Worm (Caenorhabditis elegans): Measurements from ENCODE around the gene nas-4.

nas-4 gene

DNA sequence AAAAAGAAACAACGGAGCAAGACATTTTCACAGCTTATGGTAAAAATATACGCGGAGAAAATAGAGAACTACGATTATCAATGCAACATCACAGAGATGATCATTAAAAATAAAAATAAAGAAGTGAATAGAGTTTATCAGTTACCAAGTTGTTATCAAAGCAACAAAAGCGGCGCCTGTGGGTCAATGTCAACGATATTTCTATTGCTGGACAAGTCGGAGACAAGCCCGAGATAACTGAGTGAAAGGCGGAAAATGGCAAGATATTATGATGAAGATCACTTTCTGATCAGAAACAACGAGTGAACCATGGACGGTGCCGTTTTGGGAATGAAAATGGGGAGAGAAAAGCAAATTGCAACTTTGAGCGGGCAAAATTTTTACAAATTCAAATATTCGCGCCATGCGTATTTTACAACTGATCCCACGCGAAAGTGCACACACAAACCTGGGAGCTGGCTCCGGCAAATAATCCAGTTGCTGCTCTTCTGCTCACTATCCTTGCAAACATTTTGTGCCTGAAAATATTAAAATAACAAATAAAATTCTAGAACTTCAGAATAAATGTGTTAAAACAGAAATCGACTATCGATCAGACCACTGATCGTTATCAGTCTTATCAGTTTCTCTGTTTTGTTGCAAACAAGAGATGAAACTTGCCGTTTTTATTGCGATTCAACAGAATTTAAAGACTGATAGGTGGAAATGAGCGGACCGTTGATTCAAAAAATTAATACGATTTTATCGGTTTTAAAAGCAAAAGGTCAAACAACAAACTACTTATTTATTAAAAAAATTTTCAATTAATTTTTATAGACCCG, 27.1 kb upstream of the nas-4 start, which contains the start of gene mel-32:
Gene mel-32 (minus strand): TSS at position 696 of the 821 bp plus-strand sequence.
- peak; percentile 67 for TF ChIP-seq pqm-1 (tag; optimal IDR thresholded peaks at IDR 0.05)
- TF ChIP-seq pha-4 (tag; optimal IDR thresholded peaks at IDR 0.05): peak; percentile 48
- peak; percentile 15 for TF ChIP-seq ceh-28 (tag; optimal IDR thresholded peaks at IDR 0.05)
- peak; percentile 84 for TF ChIP-seq elt-2 (tag; optimal IDR thresholded peaks at IDR 0.05)
- TF ChIP-seq lin-15B (tag; optimal IDR thresholded peaks at IDR 0.05): peak; percentile 16
- no peak for TF ChIP-seq fos-1 (tag; optimal IDR thresholded peaks at IDR 0.05)
- peak; percentile 22 for TF ChIP-seq ama-1 (optimal IDR thresholded peaks at IDR 0.05)
- no peak for TF ChIP-seq ztf-11 (tag; optimal IDR thresholded peaks at IDR 0.05)

DNA sequence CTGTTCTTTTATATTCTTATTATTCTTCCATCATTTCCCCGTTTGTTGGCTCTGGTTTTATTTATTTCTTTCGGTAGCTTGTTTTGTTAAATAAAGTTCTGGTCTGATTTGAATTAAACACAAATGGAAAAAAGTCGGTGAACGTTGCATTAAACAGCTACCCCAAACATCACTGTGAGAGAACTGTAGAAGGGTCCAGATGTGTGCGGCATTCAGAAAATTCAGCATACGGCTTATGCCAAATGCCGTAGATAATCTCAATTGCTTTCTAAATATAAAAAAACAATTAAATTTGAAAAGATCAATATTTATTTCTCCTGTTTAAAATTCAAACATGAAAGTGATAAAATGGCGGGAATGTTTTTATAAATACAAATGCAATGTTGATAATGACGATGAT, 24.4 kb upstream of the nas-4 start:
- TF ChIP-seq lsy-12 (tag; optimal IDR thresholded peaks at IDR 0.05) (no peak), R02D3.7 (tag; optimal IDR thresholded peaks at IDR 0.05) (no peak), hmg-11 (tag; optimal IDR thresholded peaks at IDR 0.05) (no peak), ZK546.5 (tag; optimal IDR thresholded peaks at IDR 0.05) (no peak), nhr-23 (tag; optimal IDR thresholded peaks at IDR 0.05) (no peak), elt-2 (tag; optimal IDR thresholded peaks at IDR 0.05) (no peak), fkh-2 (tag; optimal IDR thresholded peaks at IDR 0.05) (no peak), nhr-11 (tag; optimal IDR thresholded peaks at IDR 0.05) (no peak), nhr-76 (tag; optimal IDR thresholded peaks at IDR 0.05) (no peak)

DNA sequence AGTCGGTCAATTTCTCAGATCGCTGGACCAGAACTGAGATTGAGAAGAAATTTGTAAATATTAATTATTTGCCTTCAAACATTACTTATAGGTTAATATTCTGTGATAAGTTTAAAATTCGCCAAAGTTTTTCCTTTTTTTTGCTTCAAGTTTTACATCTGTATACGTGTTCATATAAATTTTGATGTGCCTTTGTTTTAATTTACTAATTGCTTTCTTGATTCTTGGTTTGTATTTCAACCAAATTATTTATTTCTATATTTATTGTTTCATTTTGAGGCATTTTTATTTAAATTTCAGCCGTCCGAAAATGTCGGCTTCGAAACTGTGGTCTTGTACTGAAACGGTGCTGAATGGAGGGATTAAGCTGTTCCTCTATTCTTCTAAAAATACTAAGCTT, 20.9 kb upstream of the nas-4 start, which contains the start of gene C05D11.1:
Gene C05D11.1 (plus strand): TSS at position 301 of the 400 bp plus-strand sequence.
- no peak for TF ChIP-seq ZK546.5 (tag; optimal IDR thresholded peaks at IDR 0.05)
- TF ChIP-seq elt-2 (tag; optimal IDR thresholded peaks at IDR 0.05): no peak

DNA sequence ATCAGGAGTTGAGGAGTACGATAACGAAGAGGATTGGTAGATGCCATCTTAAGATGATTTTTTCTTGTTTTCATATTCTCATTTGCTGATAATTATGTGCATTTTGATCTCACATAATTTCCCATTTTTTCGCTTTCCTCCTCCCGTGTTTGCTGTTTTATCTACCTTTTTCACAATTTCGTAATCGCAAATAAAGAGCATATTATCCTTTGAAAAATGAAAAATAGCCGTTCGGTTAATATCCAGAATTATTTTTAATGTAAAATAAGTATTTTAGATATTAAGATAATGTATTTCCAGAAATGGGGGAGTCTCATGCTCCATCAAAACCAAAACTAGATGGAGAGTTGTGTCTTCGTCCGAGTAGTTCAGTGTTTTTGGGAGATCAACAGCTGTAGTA, 17.5 kb upstream of the nas-4 start, which contains the start of gene vps-16:
Gene vps-16 (plus strand): TSS at position 301 of the 400 bp plus-strand sequence.
- no peak for TF ChIP-seq nhr-67 (tag; optimal IDR thresholded peaks at IDR 0.05)
- no peak for TF ChIP-seq elt-2 (tag; optimal IDR thresholded peaks at IDR 0.05)
- no peak for TF ChIP-seq nhr-43 (tag; optimal IDR thresholded peaks at IDR 0.05; ENCODE audit: poor library complexity, severe bottlenecking)
- no peak for TF ChIP-seq elt-3 (tag; optimal IDR thresholded peaks at IDR 0.05)
- TF ChIP-seq mdl-1 (tag; optimal IDR thresholded peaks at IDR 0.05): no peak
- no peak for TF ChIP-seq fkh-10 (GFP tag; optimal IDR thresholded peaks at IDR 0.05)
- no peak for TF ChIP-seq ceh-82 (tag; optimal IDR thresholded peaks at IDR 0.05)
- no peak for TF ChIP-seq snpc-4 (tag; optimal IDR thresholded peaks at IDR 0.05)

DNA sequence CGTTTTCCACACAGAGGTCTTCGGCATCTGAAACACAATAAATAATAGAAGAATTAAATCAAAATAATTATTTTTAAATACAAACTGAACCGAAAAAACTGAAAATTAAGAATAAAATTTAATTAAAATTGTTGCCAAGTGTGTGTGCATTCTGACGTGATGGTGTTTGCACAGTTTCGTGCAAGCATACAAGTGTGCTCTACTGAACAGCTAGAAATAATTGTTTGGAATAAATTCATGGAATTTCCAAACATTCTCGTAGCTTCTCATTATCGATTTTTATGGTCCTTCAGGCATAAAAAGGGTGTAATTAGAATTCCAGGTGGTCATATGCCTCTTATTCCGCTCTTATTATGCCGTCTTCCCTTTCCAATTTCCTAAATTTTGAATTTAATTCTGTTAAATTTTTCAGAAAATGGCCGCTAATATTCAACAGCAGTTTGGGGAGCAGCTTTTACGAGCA, 16.3 kb upstream of the nas-4 start, which contains the start of the genes mrps-17 and txdc-9:
Gene mrps-17 (minus strand): TSS at position 33 of the 463 bp plus-strand sequence.
Gene txdc-9 (plus strand): TSS at position 413 of the 463 bp plus-strand sequence.
- TF ChIP-seq lsy-12 (tag; optimal IDR thresholded peaks at IDR 0.05) (peak; percentile 14), eor-1 (tag; optimal IDR thresholded peaks at IDR 0.05) (no peak), elt-1 (tag; optimal IDR thresholded peaks at IDR 0.05) (no peak), nhr-76 (tag; optimal IDR thresholded peaks at IDR 0.05) (no peak), ztf-11 (tag; optimal IDR thresholded peaks at IDR 0.05) (no peak), nhr-237 (tag; optimal IDR thresholded peaks at IDR 0.05) (no peak), egl-5 (tag; optimal IDR thresholded peaks at IDR 0.05) (peak; percentile 74), elt-2 (tag; optimal IDR thresholded peaks at IDR 0.05) (peak; percentile 33), egl-27 (tag; optimal IDR thresholded peaks at IDR 0.05) (no peak), ZK546.5 (tag; optimal IDR thresholded peaks at IDR 0.05) (no peak), unc-39 (tag; optimal IDR thresholded peaks at IDR 0.05) (no peak), nhr-43 (tag; optimal IDR thresholded peaks at IDR 0.05; ENCODE audit: poor library complexity, severe bottlenecking) (no peak), mml-1 (tag; optimal IDR thresholded peaks at IDR 0.05) (no peak), ceh-82 (tag; optimal IDR thresholded peaks at IDR 0.05) (no peak), zag-1 (tag; optimal IDR thresholded peaks at IDR 0.05) (no peak), lin-15B (tag; optimal IDR thresholded peaks at IDR 0.05) (peak; percentile 89), mdl-1 (tag; optimal IDR thresholded peaks at IDR 0.05) (no peak), nhr-23 (tag; optimal IDR thresholded peaks at IDR 0.05) (peak; percentile 73), tbx-2 (tag; optimal IDR thresholded peaks at IDR 0.05) (no peak), R02D3.7 (tag; optimal IDR thresholded peaks at IDR 0.05) (peak; percentile 32), fkh-2 (tag; optimal IDR thresholded peaks at IDR 0.05) (no peak), sea-2 (GFP tag; optimal IDR thresholded peaks at IDR 0.05) (no peak), jun-1 (tag; optimal IDR thresholded peaks at IDR 0.05) (no peak), snpc-4 (tag; optimal IDR thresholded peaks at IDR 0.05) (no peak), ama-1 (optimal IDR thresholded peaks at IDR 0.05) (peak; percentile 1), pqm-1 (tag; optimal IDR thresholded peaks at IDR 0.05) (peak; percentile 44), lin-39 (tag; optimal IDR thresholded peaks at IDR 0.05) (peak; percentile 72), daf-12 (tag; optimal IDR thresholded peaks at IDR 0.05) (no peak), fkh-10 (GFP tag; optimal IDR thresholded peaks at IDR 0.05) (peak; percentile 37), hmg-11 (tag; optimal IDR thresholded peaks at IDR 0.05) (peak; percentile 69), nfya-1 (tag; optimal IDR thresholded peaks at IDR 0.05; ENCODE audit: insufficient read depth) (no peak), nhr-77 (tag; optimal IDR thresholded peaks at IDR 0.05) (no peak), fos-1 (tag; optimal IDR thresholded peaks at IDR 0.05) (no peak), elt-3 (tag; optimal IDR thresholded peaks at IDR 0.05) (no peak), nhr-28 (tag; optimal IDR thresholded peaks at IDR 0.05) (no peak), aly-2 (tag; optimal IDR thresholded peaks at IDR 0.05) (no peak), ceh-28 (tag; optimal IDR thresholded peaks at IDR 0.05) (peak; percentile 59)
